Fruit fly (Drosophila melanogaster) whole organism, embryonic: Measurements from ENCODE around the gene eIF4E5.

Experiments
- Antp ChIP-seq: fragments of 200-800 bp; sonication (Bioruptor generic); optimal IDR thresholded peaks from 3 replicates; lab custom pipeline; 2016; ENCODE audit warnings: missing biosample characterization, missing genetic modification characterization
- Bgb ChIP-seq: fragments of 200-800 bp; sonication (Bioruptor generic); IDR thresholded peaks from 2 replicates; pipeline ENCODE4 v1.3.6; 2022; ENCODE audit warnings: missing biosample characterization, missing genetic modification characterization; ENCODE audit not compliant: partially characterized antibody
- CG11085 ChIP-seq: fragments of 200-800 bp; sonication (Bioruptor generic); IDR thresholded peaks from 2 replicates; pipeline ENCODE4 v1.3.6; 2022; ENCODE audit warnings: missing biosample characterization, missing genetic modification characterization
- CG11695 ChIP-seq: fragments of 200-800 bp; sonication (Bioruptor generic); IDR thresholded peaks from 3 replicates; pipeline ENCODE4 v1.3.6; 2022; ENCODE audit warnings: missing biosample characterization, missing genetic modification characterization
- CG12769 ChIP-seq: fragments of 200-800 bp; sonication (Bioruptor generic); optimal IDR thresholded peaks from 2 replicates; lab custom pipeline; 2019; ENCODE audit warnings: missing biosample characterization, mild to moderate bottlenecking, missing genetic modification characterization, moderate library complexity
- CG12942 ChIP-seq: fragments of 200-800 bp; sonication (Bioruptor generic); optimal IDR thresholded peaks from 3 replicates; lab custom pipeline; 2016; ENCODE audit warnings: missing biosample characterization, missing genetic modification characterization
- CG13775 ChIP-seq: fragments of 200-800 bp; sonication (Bioruptor generic); optimal IDR thresholded peaks from 3 replicates; lab custom pipeline; 2017; ENCODE audit warnings: missing biosample characterization, mild to moderate bottlenecking, missing genetic modification characterization
- CG15011 ChIP-seq: fragments of 200-800 bp; sonication (Bioruptor generic); optimal IDR thresholded peaks from 3 replicates; lab custom pipeline; 2018; ENCODE audit warnings: missing biosample characterization, mild to moderate bottlenecking, missing genetic modification characterization
- CG15696 ChIP-seq: fragments of 200-800 bp; sonication (Bioruptor generic); optimal IDR thresholded peaks from 2 replicates; lab custom pipeline; 2019; ENCODE audit warnings: missing biosample characterization, mild to moderate bottlenecking, missing genetic modification characterization, moderate library complexity
- CG17186 ChIP-seq: fragments of 200-800 bp; sonication (Bioruptor generic); optimal IDR thresholded peaks from 3 replicates; lab custom pipeline; 2017; ENCODE audit warnings: missing biosample characterization, missing genetic modification reagents, missing genetic modification characterization
- CG18262 ChIP-seq: fragments of 200-800 bp; optimal IDR thresholded peaks from 3 replicates; lab custom pipeline; 2019; ENCODE audit warnings: missing biosample characterization, mild to moderate bottlenecking, missing genetic modification characterization, moderate library complexity
- CG3065 ChIP-seq: fragments of 200-800 bp; sonication (Bioruptor generic); optimal IDR thresholded peaks from 2 replicates; lab custom pipeline; 2016; ENCODE audit warnings: missing biosample characterization, missing genetic modification characterization
- CG31224 ChIP-seq: fragments of 200-800 bp; sonication (Bioruptor generic); IDR thresholded peaks from 2 replicates; pipeline ENCODE4 v1.3.6; 2022; ENCODE audit warnings: missing biosample characterization, missing genetic modification characterization
- CG3163 ChIP-seq: fragments of 200-800 bp; sonication (Bioruptor generic); optimal IDR thresholded peaks from 3 replicates; lab custom pipeline; 2016; ENCODE audit warnings: missing biosample characterization, missing genetic modification characterization
- CG42726 ChIP-seq: fragments of 200-800 bp; sonication (Bioruptor generic); IDR thresholded peaks from 2 replicates; pipeline ENCODE4 v1.3.6; 2022; ENCODE audit warnings: missing biosample characterization, missing genetic modification characterization; ENCODE audit not compliant: partially characterized antibody
- CG4282 ChIP-seq: fragments of 200-800 bp; sonication (Bioruptor generic); optimal IDR thresholded peaks from 2 replicates; lab custom pipeline; 2016; ENCODE audit warnings: missing biosample characterization, missing genetic modification characterization
- CG4360 ChIP-seq: fragments of 200-800 bp; sonication (Bioruptor generic); IDR thresholded peaks from 2 replicates; pipeline ENCODE4 v1.3.6; 2022; ENCODE audit warnings: missing biosample characterization, missing genetic modification characterization
- CG43689 ChIP-seq: fragments of 200-800 bp; sonication (Bioruptor generic); IDR thresholded peaks from 2 replicates; pipeline ENCODE4 v1.3.6; 2022; ENCODE audit warnings: missing biosample characterization, missing genetic modification characterization
- CG7786 ChIP-seq: fragments of 200-800 bp; sonication (Bioruptor generic); optimal IDR thresholded peaks from 2 replicates; lab custom pipeline; 2016; ENCODE audit warnings: missing biosample characterization, missing genetic modification characterization
- CG7928 ChIP-seq: fragments of 200-800 bp; sonication (Bioruptor generic); optimal IDR thresholded peaks from 2 replicates; lab custom pipeline; 2017; ENCODE audit warnings: missing biosample characterization, mild to moderate bottlenecking, missing genetic modification characterization
- CG9437 ChIP-seq: fragments of 200-800 bp; sonication (Bioruptor generic); optimal IDR thresholded peaks from 2 replicates; lab custom pipeline; 2018; ENCODE audit warnings: missing biosample characterization, mild to moderate bottlenecking, missing genetic modification characterization
- CoRest ChIP-seq: fragments of 200-800 bp; sonication (Bioruptor generic); optimal IDR thresholded peaks from 3 replicates; lab custom pipeline; 2018; ENCODE audit warnings: missing biosample characterization, mild to moderate bottlenecking, missing genetic modification characterization, moderate library complexity
- D19A ChIP-seq: fragments of 200-800 bp; optimal IDR thresholded peaks from 3 replicates; lab custom pipeline; 2019; ENCODE audit warnings: missing biosample characterization, mild to moderate bottlenecking, missing genetic modification characterization, moderate library complexity
- Dad ChIP-seq: fragments of 200-800 bp; sonication (Bioruptor generic); optimal IDR thresholded peaks from 3 replicates; lab custom pipeline; 2016; ENCODE audit warnings: missing biosample characterization, missing genetic modification characterization
- ERR ChIP-seq: fragments of 200-800 bp; sonication (Bioruptor generic); optimal IDR thresholded peaks from 2 replicates; lab custom pipeline; 2016; ENCODE audit warnings: missing biosample characterization, missing genetic modification characterization
- HLH54F ChIP-seq: fragments of 200-800 bp; sonication (Bioruptor generic); optimal IDR thresholded peaks from 3 replicates; lab custom pipeline; 2016; ENCODE audit warnings: missing biosample characterization, missing genetic modification characterization
- Hand ChIP-seq: fragments of 200-800 bp; sonication (Bioruptor generic); optimal IDR thresholded peaks from 2 replicates; lab custom pipeline; 2017; ENCODE audit warnings: mild to moderate bottlenecking, missing biosample characterization, missing genetic modification reagents, missing genetic modification characterization
- Hr51 ChIP-seq, 2 experiments: fragments of 200-800 bp; sonication (Bioruptor generic); optimal IDR thresholded peaks; 2 replicates in 1 of 2; 3 replicates in 1 of 2; lab custom pipeline; 2016 to 2018; ENCODE audit warnings: missing biosample characterization in 2 of 2, missing genetic modification characterization in 2 of 2, mild to moderate bottlenecking in 1 of 2, moderate library complexity in 1 of 2
- NC2α ChIP-seq: fragments of 200-800 bp; sonication (Bioruptor generic); optimal IDR thresholded peaks from 2 replicates; lab custom pipeline; 2016; ENCODE audit warnings: missing biosample characterization, missing genetic modification characterization
- Oaz ChIP-seq: fragments of 200-800 bp; sonication (Bioruptor generic); IDR thresholded peaks from 2 replicates; pipeline ENCODE4 v1.3.6; 2022; ENCODE audit warnings: missing biosample characterization, missing genetic modification characterization
- Sin3A ChIP-seq: fragments of >200 bp; optimal IDR thresholded peaks from 2 replicates; lab custom pipeline; 2018
- Ssrp ChIP-seq: fragments of 200-800 bp; sonication (Bioruptor generic); optimal IDR thresholded peaks from 2 replicates; lab custom pipeline; 2018; ENCODE audit warnings: missing biosample characterization, mild to moderate bottlenecking, missing genetic modification characterization, moderate library complexity
- ase ChIP-seq: fragments of 200-800 bp; sonication (Bioruptor generic); IDR thresholded peaks from 3 replicates; pipeline ENCODE4 v1.3.6; 2022; ENCODE audit warnings: missing biosample characterization, missing genetic modification characterization
- bcd ChIP-seq: fragments of 200-800 bp; sonication (Bioruptor generic); optimal IDR thresholded peaks from 2 replicates; lab custom pipeline; 2017; ENCODE audit warnings: missing biosample characterization, mild to moderate bottlenecking, missing genetic modification characterization
- chm ChIP-seq: fragments of 200-800 bp; sonication (Bioruptor generic); IDR thresholded peaks from 2 replicates; pipeline ENCODE4 v1.3.6; 2022; ENCODE audit warnings: missing biosample characterization, missing genetic modification characterization
- ci ChIP-seq: fragments of 200-800 bp; sonication (Bioruptor generic); IDR thresholded peaks from 3 replicates; pipeline ENCODE4 v1.3.6; 2022; ENCODE audit warnings: missing biosample characterization, missing genetic modification characterization
- crc ChIP-seq: fragments of 200-800 bp; sonication (Bioruptor generic); optimal IDR thresholded peaks from 2 replicates; lab custom pipeline; 2016; ENCODE audit warnings: missing biosample characterization, missing genetic modification characterization
- dimm ChIP-seq: fragments of 200-800 bp; sonication (Bioruptor generic); IDR thresholded peaks from 2 replicates; pipeline ENCODE4 v1.3.6; 2022; ENCODE audit warnings: missing biosample characterization, missing genetic modification characterization
- grn ChIP-seq: fragments of 200-800 bp; sonication (Bioruptor generic); optimal IDR thresholded peaks from 3 replicates; lab custom pipeline; 2017; ENCODE audit warnings: missing biosample characterization, missing genetic modification characterization
- gro ChIP-seq: fragments of 200-800 bp; sonication (Bioruptor generic); optimal IDR thresholded peaks from 2 replicates; lab custom pipeline; 2016; ENCODE audit warnings: missing biosample characterization, missing genetic modification characterization
- klu ChIP-seq: fragments of 200-800 bp; sonication (Bioruptor generic); IDR thresholded peaks from 2 replicates; pipeline ENCODE4 v1.3.6; 2022; ENCODE audit warnings: missing biosample characterization, missing genetic modification characterization
- mld ChIP-seq: fragments of 200-800 bp; sonication (Bioruptor generic); IDR thresholded peaks from 3 replicates; pipeline ENCODE4 v1.3.6; 2022; ENCODE audit warnings: missing biosample characterization, missing genetic modification characterization; ENCODE audit not compliant: partially characterized antibody
- nom ChIP-seq: fragments of 200-800 bp; sonication (Bioruptor generic); optimal IDR thresholded peaks from 2 replicates; lab custom pipeline; 2017; ENCODE audit warnings: missing biosample characterization, missing genetic modification characterization, mild to moderate bottlenecking, moderate library complexity, missing genetic modification reagents
- pnt ChIP-seq: fragments of 200-800 bp; sonication (Bioruptor generic); optimal IDR thresholded peaks from 3 replicates; lab custom pipeline; 2016; ENCODE audit warnings: missing biosample characterization, missing genetic modification characterization
- sc ChIP-seq, 3 experiments: fragments of >200 bp in 2 of 3; fragments of 200-800 bp in 1 of 3; sonication (Bioruptor generic) in 1 of 3; optimal IDR thresholded peaks; 2 replicates in 2 of 3; 3 replicates in 1 of 3; lab custom pipeline; 2017; ENCODE audit warnings: mild to moderate bottlenecking in 1 of 3, missing biosample characterization in 1 of 3, missing genetic modification characterization in 1 of 3, missing genetic modification reagents in 1 of 3
- slou ChIP-seq: fragments of 200-800 bp; sonication (Bioruptor generic); optimal IDR thresholded peaks from 3 replicates; lab custom pipeline; 2016; ENCODE audit warnings: missing biosample characterization, missing genetic modification characterization
- sqz ChIP-seq: fragments of 200-800 bp; sonication (Bioruptor generic); optimal IDR thresholded peaks from 3 replicates; lab custom pipeline; 2018; ENCODE audit warnings: missing biosample characterization, mild to moderate bottlenecking, missing genetic modification characterization
- unc-4 ChIP-seq: fragments of 200-800 bp; sonication (Bioruptor generic); IDR thresholded peaks from 2 replicates; pipeline ENCODE4 v1.3.6; 2022; ENCODE audit warnings: missing biosample characterization, missing genetic modification characterization; ENCODE audit not compliant: partially characterized antibody
- vvl ChIP-seq: fragments of 200-800 bp; sonication (Bioruptor generic); IDR thresholded peaks from 2 replicates; pipeline ENCODE4 v1.3.6; 2022; ENCODE audit warnings: missing biosample characterization, missing genetic modification characterization
- zen2 ChIP-seq: fragments of 200-800 bp; sonication (Bioruptor generic); IDR thresholded peaks from 3 replicates; pipeline ENCODE4 v1.3.6; 2022; ENCODE audit warnings: missing biosample characterization, missing genetic modification characterization; ENCODE audit not compliant: partially characterized antibody

eIF4E5 gene

dm6 chr3L:7869715-7870387 lies 24.8 kb upstream of the eIF4E5 start (continued):
- TF ChIP-seq ERR (GFP tag; lab: Kevin White, UChicago) = no peak
- TF ChIP-seq CG7928 (GFP tag; lab: Kevin White, UChicago) = no peak
- no peak for TF ChIP-seq CG15696 (tag; lab: Kevin White, UChicago)
- TF ChIP-seq CG43689 (GFP tag; lab: Robert Waterston, UW) = no peak
- TF ChIP-seq CG15011 (GFP tag; lab: Kevin White, UChicago) = no peak
- TF ChIP-seq sqz (GFP tag; lab: Kevin White, UChicago) = no peak
- no peak for TF ChIP-seq dimm (GFP tag; lab: Robert Waterston, UW)
- no peak for TF ChIP-seq CG12942
- no peak for TF ChIP-seq slou (GFP tag; lab: Kevin White, UChicago)
- peak in 1 of 2 experiments; percentile 55 for TF ChIP-seq Hr51 (GFP tag; optimal IDR thresholded peaks at IDR 0.05; lab: Kevin White, UChicago)
- TF ChIP-seq nom (GFP tag; lab: Kevin White, UChicago) = peak; percentile 50
- TF ChIP-seq D19A (tag; lab: Kevin White, UChicago) = peak; percentile 21
- TF ChIP-seq CG13775 (GFP tag; lab: Kevin White, UChicago) = peak; percentile 28
- no peak for TF ChIP-seq CG4282
- TF ChIP-seq Ssrp (tag; lab: Kevin White, UChicago) = peak; percentile 29
- no peak for TF ChIP-seq ase
- no peak for TF ChIP-seq Dad (GFP tag; lab: Kevin White, UChicago)
- no peak for TF ChIP-seq CG3163 (GFP tag; lab: Kevin White, UChicago)
- no peak for TF ChIP-seq crc (GFP tag; lab: Kevin White, UChicago)
- no peak for TF ChIP-seq CG3065 (GFP tag; lab: Kevin White, UChicago)
- TF ChIP-seq gro (GFP tag; lab: Kevin White, UChicago) = no peak
- TF ChIP-seq CG12769 (tag; lab: Kevin White, UChicago) = no peak
- no peak for TF ChIP-seq Bgb (GFP tag; lab: Robert Waterston, UW)
- TF ChIP-seq CG9437 (GFP tag; lab: Kevin White, UChicago) = peak; percentile 44
- TF ChIP-seq Oaz (GFP tag; lab: Robert Waterston, UW) = no peak
- no peak for TF ChIP-seq CG42726 (GFP tag; lab: Robert Waterston, UW)
- TF ChIP-seq vvl (GFP tag; lab: Robert Waterston, UW) = peak; percentile 69
- no peak for TF ChIP-seq pnt (GFP tag; lab: Kevin White, UChicago)
- TF ChIP-seq grn (GFP tag; lab: Kevin White, UChicago) = no peak
- no peak for TF ChIP-seq zen2 (GFP tag; lab: Robert Waterston, UW)
- TF ChIP-seq Hand = no peak
- TF ChIP-seq klu (GFP tag; lab: Robert Waterston, UW) = no peak
- TF ChIP-seq CG18262 (tag; lab: Kevin White, UChicago) = peak; percentile 61
- peak; percentile 57 for TF ChIP-seq CoRest (tag; lab: Kevin White, UChicago)
- TF ChIP-seq unc-4 = no peak
- no peak for TF ChIP-seq sc (optimal IDR thresholded peaks at IDR 0.05; lab: Kevin White, UChicago)
- peak; percentile 31 for TF ChIP-seq sc (GFP tag; optimal IDR thresholded peaks at IDR 0.05; lab: Kevin White, UChicago)
- no peak for TF ChIP-seq CG11085
- TF ChIP-seq CG7786 = no peak
- peak; percentile 70; the same call in 1 of the 3 replicates for TF ChIP-seq ci
- no peak for TF ChIP-seq NC2α (GFP tag; lab: Kevin White, UChicago)
- no peak for TF ChIP-seq CG31224
- no peak for TF ChIP-seq CG11695
- no peak for TF ChIP-seq Antp
- no peak for TF ChIP-seq CG17186 (GFP tag; lab: Kevin White, UChicago)
- no peak for TF ChIP-seq mld
- TF ChIP-seq bcd = peak; percentile 37
- no peak for TF ChIP-seq HLH54F (GFP tag; lab: Kevin White, UChicago)
- no peak for TF ChIP-seq chm (GFP tag; lab: Robert Waterston, UW)
- TF ChIP-seq CG4360 = peak; percentile 79
- TF ChIP-seq Sin3A (lab: Kevin White, UChicago) = no peak
